Worm (Caenorhabditis elegans) whole organism, mixed stage, embryonic: ENCODE results near the gene F41B5.1.

Experiments
- blmp-1 ChIP-seq: fragments of 150-350 bp; optimal IDR thresholded peaks from 2 replicates; lab custom pipeline; 2014; ENCODE audit warnings: missing biosample characterization, missing genetic modification characterization
- ceh-39 ChIP-seq: fragments of 150-350 bp; optimal IDR thresholded peaks from 2 replicates; lab custom pipeline; 2014; ENCODE audit warnings: missing biosample characterization, missing genetic modification characterization
- ces-1 ChIP-seq: fragments of 150-350 bp; optimal IDR thresholded peaks from 2 replicates; lab custom pipeline; 2014; ENCODE audit warnings: missing biosample characterization, missing genetic modification reagents, missing genetic modification characterization
- mab-5 ChIP-seq: fragments of 150-350 bp; optimal IDR thresholded peaks from 2 replicates; lab custom pipeline; 2014; ENCODE audit warnings: missing biosample characterization, missing genetic modification characterization
- mep-1 ChIP-seq: fragments of 150-350 bp; optimal IDR thresholded peaks from 2 replicates; lab custom pipeline; 2017; ENCODE audit warnings: missing biosample characterization, missing genetic modification reagents, missing genetic modification characterization, inconsistent platforms
- nhr-237 ChIP-seq: fragments of 150-350 bp; optimal IDR thresholded peaks from 2 replicates; lab custom pipeline; 2014; ENCODE audit warnings: missing biosample characterization, missing genetic modification characterization
- nhr-76 ChIP-seq: sonication (generic microtip); optimal IDR thresholded peaks from 2 replicates; lab custom pipeline; 2017; ENCODE audit warnings: missing biosample characterization, missing genetic modification characterization
- pha-4 ChIP-seq: fragments of 150-350 bp; optimal IDR thresholded peaks from 2 replicates; lab custom pipeline; 2018; ENCODE audit warnings: missing biosample characterization, missing genetic modification reagents, missing genetic modification characterization
- snpc-4 ChIP-seq: fragments of 150-350 bp; optimal IDR thresholded peaks from 2 replicates; lab custom pipeline; 2014; ENCODE audit warnings: missing biosample characterization, missing genetic modification characterization
- unc-39 ChIP-seq: fragments of 150-350 bp; optimal IDR thresholded peaks from 2 replicates; lab custom pipeline; 2014; ENCODE audit warnings: missing biosample characterization, missing genetic modification characterization
- unc-62 ChIP-seq: fragments of 150-350 bp; optimal IDR thresholded peaks from 2 replicates; lab custom pipeline; 2014; ENCODE audit warnings: missing biosample characterization, missing genetic modification reagents, missing genetic modification characterization
- ztf-11 ChIP-seq: fragments of 150-350 bp; optimal IDR thresholded peaks from 2 replicates; lab custom pipeline; 2014; ENCODE audit warnings: missing biosample characterization, missing genetic modification characterization

DNA sequence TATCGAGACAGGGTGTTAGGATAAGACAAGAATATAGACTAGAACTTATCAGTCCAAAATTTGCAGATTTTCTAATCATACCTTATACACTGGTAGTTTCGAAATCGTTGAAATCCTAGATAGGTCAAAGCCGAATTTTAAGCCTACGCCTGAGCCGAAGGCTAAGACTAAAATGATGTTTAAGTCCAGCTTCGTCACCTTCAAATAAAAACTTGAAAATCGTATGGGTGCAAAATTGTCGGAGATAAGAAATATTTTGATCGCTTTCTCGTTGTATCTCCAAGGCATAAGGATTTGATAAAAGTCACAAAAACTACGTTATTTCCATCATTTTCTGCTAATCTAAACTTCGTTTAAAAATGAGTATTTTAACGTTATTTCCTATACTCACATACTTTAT is 5.3 kb downstream of the F41B5.1 start, which contains the start of gene F41B5.12:
- no peak for TF ChIP-seq unc-39 (tag; lab: Kevin White, UChicago)
- TF ChIP-seq mab-5 (tag; lab: Kevin White, UChicago): no peak
- TF ChIP-seq ztf-11 (tag; lab: Kevin White, UChicago): no peak
- no peak for TF ChIP-seq snpc-4 (tag; lab: Kevin White, UChicago)
- TF ChIP-seq blmp-1 (tag; lab: Kevin White, UChicago): no peak
- TF ChIP-seq pha-4 (tag; lab: Kevin White, UChicago): no peak
- TF ChIP-seq mep-1 (tag; lab: Kevin White, UChicago): no peak
- TF ChIP-seq ces-1: no peak
- TF ChIP-seq nhr-237: no peak
- TF ChIP-seq ceh-39 (tag; lab: Kevin White, UChicago): no peak
- TF ChIP-seq nhr-76: no peak
- no peak for TF ChIP-seq unc-62 (GFP tag; lab: Kevin White, UChicago)
